Worm (Caenorhabditis elegans) whole organism, L3 larva: Measurements from ENCODE around the gene srr-2.

Source experiments
- R02D3.7 ChIP-seq: fragments of 150-350 bp; optimal IDR thresholded peaks from 2 replicates; lab custom pipeline; 2014; ENCODE audit warnings: missing biosample characterization, missing genetic modification characterization
- ceh-28 ChIP-seq: fragments of 150-350 bp; optimal IDR thresholded peaks from 2 replicates; lab custom pipeline; 2014; ENCODE audit warnings: missing biosample characterization, missing genetic modification reagents, missing genetic modification characterization
- ceh-9 ChIP-seq: sonication (generic microtip); optimal IDR thresholded peaks from 2 replicates; lab custom pipeline; 2018; ENCODE audit warnings: missing biosample characterization, missing genetic modification characterization
- elt-3 ChIP-seq, 3 experiments: fragments of 150-350 bp in 1 of 3; sonication (generic microtip) in 2 of 3; optimal IDR thresholded peaks; 2 replicates in 2 of 3; 4 replicates in 1 of 3; lab custom pipeline; 2014 to 2017; ENCODE audit warnings: missing biosample characterization in 3 of 3, missing genetic modification characterization in 3 of 3
- nhr-25 ChIP-seq: sonication (generic microtip); optimal IDR thresholded peaks from 2 replicates; lab custom pipeline; 2017; ENCODE audit warnings: missing biosample characterization, missing genetic modification characterization
- snpc-4 ChIP-seq: fragments of 150-350 bp; optimal IDR thresholded peaks from 2 replicates; lab custom pipeline; 2014; ENCODE audit warnings: missing biosample characterization, missing genetic modification characterization
- ztf-4 ChIP-seq: fragments of 150-350 bp; optimal IDR thresholded peaks from 2 replicates; lab custom pipeline; 2014; ENCODE audit warnings: missing biosample characterization, missing genetic modification characterization

- TF ChIP-seq ztf-4 (tag; lab: Kevin White, UChicago) = no peak
- TF ChIP-seq ceh-28 (tag; lab: Kevin White, UChicago) = no peak
- no peak for TF ChIP-seq nhr-25 (tag; lab: Kevin White, UChicago)
- TF ChIP-seq ceh-9 (tag; lab: Kevin White, UChicago) = no peak
- TF ChIP-seq R02D3.7 = no peak
- no peak for TF ChIP-seq elt-3 (tag; optimal IDR thresholded peaks at IDR 0.05; lab: Kevin White, UChicago)
- TF ChIP-seq snpc-4 (tag; lab: Kevin White, UChicago) = no peak
Observed at ce11 chrV:19262349-19262748, 45.4 kb upstream of the srr-2 start, which contains the start of gene F21D9.2.
